Fruit fly (Drosophila melanogaster): ENCODE results near the gene Cbl.

dm6 chr3L:8385055-8385454 is 39.7 kb upstream of the Cbl start:
- TF ChIP-seq Abd-B (GFP tag; optimal IDR thresholded peaks at IDR 0.05) (no peak), N (GFP tag; optimal IDR thresholded peaks at IDR 0.05) (no peak), Jra (GFP tag; optimal IDR thresholded peaks at IDR 0.05) (no peak), Hnf4 (GFP tag; optimal IDR thresholded peaks at IDR 0.05) (no peak), br (GFP tag; optimal IDR thresholded peaks at IDR 0.05) (peak; percentile 35), h (GFP tag; optimal IDR thresholded peaks at IDR 0.05) (peak; percentile 55), psq (GFP tag; optimal IDR thresholded peaks at IDR 0.05) (peak; percentile 49), brk (GFP tag; optimal IDR thresholded peaks at IDR 0.05) (no peak)
